Fruit fly (Drosophila melanogaster) whole organism, embryonic: Measurements from ENCODE around the gene CG7916.

Experiments used
- Ada2b ChIP-seq: fragments of 200-800 bp; sonication (Bioruptor generic); IDR thresholded peaks from 2 replicates; pipeline ENCODE4 v1.3.6; 2022; ENCODE audit warnings: missing biosample characterization, missing genetic modification characterization
- Adf1 ChIP-seq: fragments of 200-800 bp; sonication (Bioruptor generic); IDR thresholded peaks from 2 replicates; pipeline ENCODE4 v1.3.6; 2022; ENCODE audit warnings: missing biosample characterization, missing genetic modification characterization
- Atf3 ChIP-seq: fragments of 200-800 bp; sonication (Bioruptor generic); optimal IDR thresholded peaks from 3 replicates; lab custom pipeline; 2016; ENCODE audit warnings: missing biosample characterization, missing genetic modification characterization
- Atf6 ChIP-seq: fragments of 200-800 bp; sonication (Bioruptor generic); IDR thresholded peaks from 2 replicates; pipeline ENCODE4 v1.3.6; 2022; ENCODE audit warnings: missing biosample characterization, missing genetic modification characterization
- CG1024 ChIP-seq: fragments of 200-800 bp; sonication (Bioruptor generic); IDR thresholded peaks from 2 replicates; pipeline ENCODE4 v1.3.6; 2022; ENCODE audit warnings: missing biosample characterization, missing genetic modification characterization
- CG10431 ChIP-seq: fragments of 200-800 bp; sonication (Bioruptor generic); optimal IDR thresholded peaks from 3 replicates; lab custom pipeline; 2018; ENCODE audit warnings: missing biosample characterization, mild to moderate bottlenecking, missing genetic modification characterization
- CG1233 ChIP-seq: fragments of 200-800 bp; sonication (Bioruptor generic); optimal IDR thresholded peaks from 4 replicates; lab custom pipeline; 2018; ENCODE audit warnings: missing biosample characterization, mild to moderate bottlenecking, missing genetic modification characterization
- CG12769 ChIP-seq: fragments of 200-800 bp; sonication (Bioruptor generic); optimal IDR thresholded peaks from 2 replicates; lab custom pipeline; 2019; ENCODE audit warnings: missing biosample characterization, mild to moderate bottlenecking, missing genetic modification characterization, moderate library complexity
- CG14710 ChIP-seq: fragments of 200-800 bp; sonication (Bioruptor generic); optimal IDR thresholded peaks from 3 replicates; lab custom pipeline; 2019; ENCODE audit warnings: missing biosample characterization, mild to moderate bottlenecking, missing genetic modification characterization, moderate library complexity
- CG17359 ChIP-seq: fragments of 200-800 bp; sonication (Bioruptor generic); optimal IDR thresholded peaks from 3 replicates; lab custom pipeline; 2018; ENCODE audit warnings: missing biosample characterization, mild to moderate bottlenecking, missing genetic modification characterization, moderate library complexity
- CG17568 ChIP-seq: fragments of 200-800 bp; sonication (Bioruptor generic); optimal IDR thresholded peaks from 2 replicates; lab custom pipeline; 2018; ENCODE audit warnings: missing biosample characterization, mild to moderate bottlenecking, missing genetic modification characterization, moderate library complexity
- CG1832 ChIP-seq: fragments of 200-800 bp; sonication (Bioruptor generic); optimal IDR thresholded peaks from 2 replicates; lab custom pipeline; 2017; ENCODE audit warnings: missing biosample characterization, mild to moderate bottlenecking, missing genetic modification characterization, inconsistent platforms
- CG18619 ChIP-seq: fragments of 200-800 bp; sonication (Bioruptor generic); optimal IDR thresholded peaks from 3 replicates; lab custom pipeline; 2017; ENCODE audit warnings: missing biosample characterization, mild to moderate bottlenecking, missing genetic modification characterization
- CG2678 ChIP-seq: fragments of 200-800 bp; sonication (Bioruptor generic); optimal IDR thresholded peaks from 3 replicates; lab custom pipeline; 2019; ENCODE audit warnings: missing biosample characterization, mild to moderate bottlenecking, missing genetic modification characterization, moderate library complexity
- CG34376 ChIP-seq: fragments of 200-800 bp; sonication (Bioruptor generic); optimal IDR thresholded peaks from 2 replicates; lab custom pipeline; 2018; ENCODE audit warnings: missing biosample characterization, mild to moderate bottlenecking, missing genetic modification characterization
- CG4424 ChIP-seq: fragments of 200-800 bp; sonication (Bioruptor generic); optimal IDR thresholded peaks from 3 replicates; lab custom pipeline; 2016; ENCODE audit warnings: missing biosample characterization, missing genetic modification characterization
- CG6683 ChIP-seq: fragments of 200-800 bp; sonication (Bioruptor generic); optimal IDR thresholded peaks from 2 replicates; lab custom pipeline; 2017; ENCODE audit warnings: missing biosample characterization, mild to moderate bottlenecking, missing genetic modification characterization, missing genetic modification reagents
- CG7987 ChIP-seq: fragments of 200-800 bp; sonication (Bioruptor generic); optimal IDR thresholded peaks from 2 replicates; lab custom pipeline; 2018; ENCODE audit warnings: missing biosample characterization, mild to moderate bottlenecking, missing genetic modification characterization, moderate library complexity
- CG8281 ChIP-seq: fragments of 200-800 bp; sonication (Bioruptor generic); optimal IDR thresholded peaks from 2 replicates; lab custom pipeline; 2018; ENCODE audit warnings: missing biosample characterization, mild to moderate bottlenecking, missing genetic modification characterization, moderate library complexity
- CG8478 ChIP-seq: fragments of >200 bp; optimal IDR thresholded peaks from 2 replicates; lab custom pipeline; 2018
- CG9727 ChIP-seq: fragments of 200-800 bp; sonication (Bioruptor generic); optimal IDR thresholded peaks from 3 replicates; lab custom pipeline; 2017; ENCODE audit warnings: missing biosample characterization, mild to moderate bottlenecking, missing genetic modification characterization
- CTCF ChIP-seq: fragments of 200-800 bp; sonication (Bioruptor generic); optimal IDR thresholded peaks from 2 replicates; lab custom pipeline; 2017; ENCODE audit warnings: missing biosample characterization, mild to moderate bottlenecking, missing genetic modification characterization, moderate library complexity
- Dfd ChIP-seq, 2 experiments: fragments of >200 bp; optimal IDR thresholded peaks; 2 replicates each; lab custom pipeline; 2017; ENCODE audit warnings: missing biosample characterization in 2 of 2, missing genetic modification characterization in 2 of 2
- E2f1 ChIP-seq: fragments of 200-800 bp; sonication (Bioruptor generic); IDR thresholded peaks from 2 replicates; pipeline ENCODE4 v1.3.6; 2022; ENCODE audit warnings: missing biosample characterization, missing genetic modification characterization
- Lhr ChIP-seq: fragments of 200-800 bp; sonication (Bioruptor generic); optimal IDR thresholded peaks from 3 replicates; lab custom pipeline; 2017; ENCODE audit warnings: mild to moderate bottlenecking, missing biosample characterization, missing genetic modification reagents, missing genetic modification characterization
- MBD-R2 ChIP-seq: fragments of 200-800 bp; sonication (Bioruptor generic); IDR thresholded peaks from 2 replicates; pipeline ENCODE4 v1.3.6; 2022; ENCODE audit warnings: missing biosample characterization, missing genetic modification characterization
- Mrtf ChIP-seq: fragments of 200-800 bp; sonication (Bioruptor generic); IDR thresholded peaks from 3 replicates; pipeline ENCODE4 v1.3.6; 2022; ENCODE audit warnings: missing biosample characterization, missing genetic modification characterization
- Six4 ChIP-seq: fragments of 200-800 bp; sonication (Bioruptor generic); optimal IDR thresholded peaks from 2 replicates; lab custom pipeline; 2016; ENCODE audit warnings: missing biosample characterization, missing genetic modification characterization
- Stat92E ChIP-seq, 3 experiments: fragments of >200 bp in 2 of 3; fragments of 200-800 bp in 1 of 3; sonication (Bioruptor generic) in 1 of 3; optimal IDR thresholded peaks; 2 replicates each; lab custom pipeline; 2017 to 2019; ENCODE audit warnings: missing biosample characterization in 3 of 3, missing genetic modification characterization in 3 of 3, mild to moderate bottlenecking in 1 of 3, moderate library complexity in 1 of 3
- YL-1 ChIP-seq: fragments of 200-800 bp; sonication (Bioruptor generic); optimal IDR thresholded peaks from 3 replicates; lab custom pipeline; 2017; ENCODE audit warnings: missing biosample characterization, mild to moderate bottlenecking, missing genetic modification characterization
- ac ChIP-seq: fragments of 200-800 bp; sonication (Bioruptor generic); optimal IDR thresholded peaks from 3 replicates; lab custom pipeline; 2017; ENCODE audit warnings: missing biosample characterization, mild to moderate bottlenecking, missing genetic modification characterization
- az2 ChIP-seq: fragments of 200-800 bp; sonication (Bioruptor generic); optimal IDR thresholded peaks from 3 replicates; lab custom pipeline; 2016; ENCODE audit warnings: missing biosample characterization, missing genetic modification characterization
- cwo ChIP-seq: fragments of 200-800 bp; sonication (Bioruptor generic); optimal IDR thresholded peaks from 3 replicates; lab custom pipeline; 2017; ENCODE audit warnings: missing biosample characterization, missing genetic modification characterization, mild to moderate bottlenecking, moderate library complexity, missing genetic modification reagents
- da ChIP-seq: fragments of 200-800 bp; sonication (Bioruptor generic); optimal IDR thresholded peaks from 2 replicates; lab custom pipeline; 2016; ENCODE audit warnings: missing biosample characterization, missing genetic modification characterization
- dmrt11E ChIP-seq: fragments of 200-800 bp; sonication (Bioruptor generic); optimal IDR thresholded peaks from 3 replicates; lab custom pipeline; 2018; ENCODE audit warnings: missing biosample characterization, mild to moderate bottlenecking, missing genetic modification characterization, moderate library complexity
- dysf ChIP-seq: fragments of 200-800 bp; sonication (Bioruptor generic); IDR thresholded peaks from 3 replicates; pipeline ENCODE4 v1.3.6; 2022; ENCODE audit warnings: missing biosample characterization, missing genetic modification characterization
- esg ChIP-seq: fragments of 200-800 bp; sonication (Bioruptor generic); conservative IDR thresholded peaks from 2 replicates; pipeline ENCODE4 v1.3.6; 2022; ENCODE audit warnings: missing biosample characterization, missing genetic modification characterization
- gfzf ChIP-seq: fragments of 200-800 bp; sonication (Bioruptor generic); optimal IDR thresholded peaks from 2 replicates; lab custom pipeline; 2016; ENCODE audit warnings: missing biosample characterization, mild to moderate bottlenecking, missing genetic modification characterization, moderate library complexity
- gro ChIP-seq: fragments of 200-800 bp; sonication (Bioruptor generic); optimal IDR thresholded peaks from 2 replicates; lab custom pipeline; 2016; ENCODE audit warnings: missing biosample characterization, missing genetic modification characterization
- jigr1 ChIP-seq: fragments of 200-800 bp; sonication (Bioruptor generic); IDR thresholded peaks from 3 replicates; pipeline ENCODE4 v1.3.6; 2022; ENCODE audit warnings: missing biosample characterization, missing genetic modification characterization
- mirr ChIP-seq: fragments of 200-800 bp; sonication (Bioruptor generic); optimal IDR thresholded peaks from 3 replicates; lab custom pipeline; 2018; ENCODE audit warnings: missing biosample characterization, mild to moderate bottlenecking, missing genetic modification characterization
- pho ChIP-seq: fragments of 200-800 bp; sonication (Bioruptor generic); optimal IDR thresholded peaks from 2 replicates; lab custom pipeline; 2016; ENCODE audit warnings: missing biosample characterization, missing genetic modification characterization
- pnt ChIP-seq: fragments of 200-800 bp; sonication (Bioruptor generic); optimal IDR thresholded peaks from 3 replicates; lab custom pipeline; 2016; ENCODE audit warnings: missing biosample characterization, missing genetic modification characterization
- stc ChIP-seq: fragments of 200-800 bp; sonication (Bioruptor generic); IDR thresholded peaks from 2 replicates; pipeline ENCODE4 v1.3.6; 2022; ENCODE audit warnings: missing biosample characterization, missing genetic modification characterization
- sug ChIP-seq: fragments of 200-800 bp; optimal IDR thresholded peaks from 2 replicates; lab custom pipeline; 2019; ENCODE audit warnings: missing biosample characterization, mild to moderate bottlenecking, missing genetic modification characterization, moderate library complexity
- tap ChIP-seq: fragments of 200-800 bp; optimal IDR thresholded peaks from 3 replicates; lab custom pipeline; 2019; ENCODE audit warnings: missing biosample characterization, mild to moderate bottlenecking, missing genetic modification characterization, moderate library complexity
- tin ChIP-seq: fragments of 200-800 bp; sonication (Bioruptor generic); optimal IDR thresholded peaks from 3 replicates; lab custom pipeline; 2016; ENCODE audit warnings: missing biosample characterization, missing genetic modification characterization
- trem ChIP-seq: fragments of 200-800 bp; optimal IDR thresholded peaks from 3 replicates; lab custom pipeline; 2019; ENCODE audit warnings: missing biosample characterization, mild to moderate bottlenecking, missing genetic modification characterization, moderate library complexity
- tup ChIP-seq: fragments of 200-800 bp; sonication (Bioruptor generic); optimal IDR thresholded peaks from 2 replicates; lab custom pipeline; 2016; ENCODE audit warnings: missing biosample characterization, mild to moderate bottlenecking, missing genetic modification characterization, moderate library complexity
- vfl ChIP-seq: fragments of 200-800 bp; sonication (Bioruptor generic); optimal IDR thresholded peaks from 2 replicates; lab custom pipeline; 2016; ENCODE audit warnings: missing biosample characterization, missing genetic modification characterization
- zfh1 ChIP-seq: fragments of 200-800 bp; sonication (Bioruptor generic); IDR thresholded peaks from 3 replicates; pipeline ENCODE4 v1.3.6; 2022; ENCODE audit warnings: missing biosample characterization, missing genetic modification characterization

The CG7916 gene

DNA sequence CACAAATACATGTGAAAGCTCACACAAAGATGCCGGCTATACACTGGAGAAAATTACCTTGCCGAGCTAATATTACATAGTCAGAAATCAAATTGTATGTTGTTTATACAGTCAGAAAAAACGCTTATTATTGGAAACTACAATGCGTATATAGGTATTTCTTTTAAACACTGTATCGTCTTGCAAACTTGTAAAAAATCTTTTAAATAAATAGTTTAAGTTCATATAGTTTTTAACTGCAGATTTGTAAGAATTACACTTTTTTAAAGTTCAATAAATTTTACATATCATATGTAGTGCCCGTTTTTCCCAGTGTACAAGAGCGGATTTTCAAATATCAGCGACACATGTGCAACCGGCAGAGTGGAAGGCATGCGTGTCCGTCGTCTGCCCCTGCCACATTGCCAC, 6.8 kb upstream of the CG7916 start (continued):
- TF ChIP-seq CG1832 (GFP tag; lab: Kevin White, UChicago) (no peak), Mrtf (peak; percentile 44; the same call in 1 of the 3 replicates), Ada2b (GFP tag; lab: Robert Waterston, UW) (peak; percentile 85), E2f1 (GFP tag; lab: Robert Waterston, UW) (peak; percentile 68), Stat92E (GFP tag; optimal IDR thresholded peaks at IDR 0.05; lab: Kevin White, UChicago) (peak in 1 of 3 experiments; percentile 5), CG17568 (GFP tag; lab: Kevin White, UChicago) (no peak), zfh1 (0 out of 3 replicates have a peak, but pooled peaks have one; percentile 37), CG8478 (lab: Kevin White, UChicago) (no peak), CG1024 (GFP tag; lab: Robert Waterston, UW) (peak; percentile 66; the same call in 1 of the 2 replicates), CG4424 (peak; percentile 81), gfzf (GFP tag; lab: Kevin White, UChicago) (no peak), da (GFP tag; lab: Kevin White, UChicago) (no peak), tup (GFP tag; lab: Kevin White, UChicago) (peak; percentile 36), MBD-R2 (GFP tag; lab: Robert Waterston, UW) (0 out of 2 replicates have a peak, but pooled peaks have one; percentile 41), jigr1 (GFP tag; lab: Robert Waterston, UW) (peak; percentile 83; the same call in 2 of the 3 replicates), sug (tag; lab: Kevin White, UChicago) (peak; percentile 40), CG9727 (peak; percentile 88), vfl (GFP tag; lab: Kevin White, UChicago) (peak; percentile 13), esg (GFP tag; lab: Robert Waterston, UW) (peak; percentile 86), pho (peak; percentile 72), stc (GFP tag; lab: Robert Waterston, UW) (peak; percentile 59), CG17359 (tag; lab: Kevin White, UChicago) (peak; percentile 81), dmrt11E (tag; lab: Kevin White, UChicago) (peak; percentile 75), tin (GFP tag; lab: Kevin White, UChicago) (peak; percentile 81), pnt (GFP tag; lab: Kevin White, UChicago) (peak; percentile 63), CG6683 (GFP tag; lab: Kevin White, UChicago) (peak; percentile 29), Six4 (GFP tag; lab: Kevin White, UChicago) (peak; percentile 72), gro (GFP tag; lab: Kevin White, UChicago) (peak; percentile 15), CG18619 (peak; percentile 82), dysf (peak; percentile 84)
- TF ChIP-seq, all 482 proteins: peak for 357

DNA sequence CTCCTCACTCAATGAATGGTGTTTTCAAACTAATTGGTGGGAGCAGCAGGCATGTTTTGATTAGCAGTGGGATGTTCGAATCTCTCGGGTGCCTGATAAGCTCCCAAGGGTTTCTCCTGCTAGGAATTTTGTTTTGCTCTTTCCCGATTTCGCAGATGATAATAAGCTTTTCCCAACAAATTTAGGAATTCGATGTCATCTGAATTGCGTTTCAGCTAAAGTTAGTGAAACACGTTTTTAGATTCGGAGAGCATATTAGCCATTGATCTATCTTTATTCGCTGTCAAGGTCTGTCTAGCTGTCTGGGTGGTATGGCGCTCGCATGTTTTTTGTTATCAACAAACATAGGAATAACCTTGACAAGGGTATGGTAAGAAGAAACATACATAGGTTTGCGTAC, 5.0 kb upstream of the CG7916 start, which contains the start of gene CG33307:
Gene CG33307 (minus strand): TSS at position 13 of the 400 bp plus-strand sequence.
- TF ChIP-seq ac (GFP tag; lab: Kevin White, UChicago) (no peak), mirr (peak; percentile 2), sug (tag; lab: Kevin White, UChicago) (peak; percentile 73), Dfd (GFP tag; optimal IDR thresholded peaks at IDR 0.05; lab: Kevin White, UChicago) (no peak), cwo (peak; percentile 67), Atf3 (no peak), CG34376 (GFP tag; lab: Kevin White, UChicago) (peak; percentile 73), Atf6 (0 out of 2 replicates have a peak, but pooled peaks have one; percentile 12), CG12769 (peak; percentile 21), YL-1 (GFP tag; lab: Kevin White, UChicago) (no peak)

DNA sequence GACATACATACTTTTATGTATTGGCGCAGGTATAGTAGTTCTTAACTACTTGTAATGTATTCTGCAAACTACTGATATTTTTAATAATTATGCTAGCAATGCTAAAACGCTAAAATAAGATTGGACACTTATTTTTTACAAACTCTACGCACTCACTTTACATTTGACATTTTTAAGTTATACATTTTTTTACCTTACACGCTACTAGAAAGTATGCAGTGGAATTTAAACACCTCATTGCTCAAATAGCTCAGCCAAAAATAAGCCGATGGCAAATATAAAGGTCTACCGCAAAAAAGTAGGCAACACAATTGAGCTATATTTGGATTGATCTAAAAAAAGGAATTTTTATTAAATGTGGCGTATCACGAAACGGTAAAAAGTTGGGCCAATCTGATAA, 4.5 kb upstream of the CG7916 start:
- TF ChIP-seq CG14710 = peak; percentile 12
- peak; percentile 86 for TF ChIP-seq CTCF
- no peak for TF ChIP-seq CG10431 (GFP tag; lab: Kevin White, UChicago)
- no peak for TF ChIP-seq tap
- no peak for TF ChIP-seq Adf1
- TF ChIP-seq CG8478 (lab: Kevin White, UChicago) = no peak
- no peak for TF ChIP-seq CG2678 (tag; lab: Kevin White, UChicago)
- peak; percentile 35 for TF ChIP-seq trem (tag; lab: Kevin White, UChicago)
- no peak for TF ChIP-seq Lhr
- no peak for TF ChIP-seq CG1233 (GFP tag; lab: Kevin White, UChicago)
- no peak for TF ChIP-seq CG8281 (tag; lab: Kevin White, UChicago)
- TF ChIP-seq az2 = no peak
- no peak for TF ChIP-seq tup (GFP tag; lab: Kevin White, UChicago)
- TF ChIP-seq CG7987 (GFP tag; lab: Kevin White, UChicago) = no peak
